Worm (Caenorhabditis elegans): Measurements from ENCODE around the gene ZK666.8.
A peak's percentile ranks its signal among the peaks of the same experiment; 100 is the strongest.
"Not testable (repeated sequence)": the region's sequence is repeated elsewhere in the genome, so short reads cannot be mapped to it uniquely, and the experiment has no call there.

ZK666.8 gene

ce11 chrII:10443898-10444297, 49.0 kb downstream of the ZK666.8 start:
- TF ChIP-seq nhr-80 (tag; optimal IDR thresholded peaks at IDR 0.05), result peak; percentile 75
- TF ChIP-seq efl-1 (GFP tag; optimal IDR thresholded peaks at IDR 0.05), result no peak

ce11 chrII:10442846-10443245, 50.1 kb downstream of the ZK666.8 start, which contains the start of gene ZK673.1:
Gene ZK673.1 (plus strand): TSS chrII:10443146.
- not testable (repeated sequence) for TF ChIP-seq snpc-4 (GFP tag; optimal IDR thresholded peaks at IDR 0.05); snpc-4 (tag; optimal IDR thresholded peaks at IDR 0.05); akir-1 (GFP tag; optimal IDR thresholded peaks at IDR 0.05); lin-35 (GFP tag; optimal IDR thresholded peaks at IDR 0.05)
